Fruit fly (Drosophila melanogaster): Measurements from ENCODE around the gene CG7173.

DNA sequence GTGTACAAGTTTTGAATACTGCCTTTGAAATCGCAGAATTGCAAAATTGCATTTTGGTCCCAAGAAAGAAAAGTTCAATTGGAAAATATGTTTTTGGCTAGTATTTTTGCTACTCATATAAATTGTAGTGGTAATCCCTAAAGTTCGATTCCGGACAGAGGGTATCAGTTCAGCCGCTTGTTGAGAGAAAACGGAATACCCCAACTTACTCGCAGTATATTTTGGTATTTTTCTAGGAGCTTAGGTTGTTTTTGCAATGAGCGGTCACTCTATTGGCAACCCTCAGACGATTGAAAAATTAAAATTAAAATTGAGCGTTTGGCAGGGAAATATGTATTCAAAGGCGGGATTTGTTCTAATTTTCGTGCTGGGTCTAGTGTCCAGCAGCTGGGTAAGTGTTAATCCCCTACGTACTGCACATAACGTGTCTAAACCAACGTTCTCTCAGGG is 16.3 kb upstream of the CG7173 start:
- no peak for TF ChIP-seq CG14711 (tag; optimal IDR thresholded peaks at IDR 0.05)
- TF ChIP-seq Clk (GFP tag; optimal IDR thresholded peaks at IDR 0.05) = no peak
- no peak for TF ChIP-seq CG33017 (tag; optimal IDR thresholded peaks at IDR 0.05)
- TF ChIP-seq CG7045 (GFP tag; optimal IDR thresholded peaks at IDR 0.05) = no peak

Measured in whole organism, adult.